Fruit fly (Drosophila melanogaster) Kc167 (cell line): ENCODE data around the gene HP1c.

Experiments
- Myc ChIP-seq: fragments of >200 bp; optimal IDR thresholded peaks from 2 replicates; lab custom pipeline; 2017; ENCODE audit warnings: missing external identifiers
- Sin3A ChIP-seq: fragments of >200 bp; optimal IDR thresholded peaks from 2 replicates; lab custom pipeline; 2018; ENCODE audit warnings: missing external identifiers
- h ChIP-seq: fragments of >200 bp; optimal IDR thresholded peaks from 3 replicates; lab custom pipeline; 2018; ENCODE audit warnings: missing external identifiers
- insv ChIP-seq: fragments of >200 bp; optimal IDR thresholded peaks from 3 replicates; lab custom pipeline; 2018; ENCODE audit warnings: missing external identifiers
- psq ChIP-seq: fragments of >200 bp; optimal IDR thresholded peaks from 2 replicates; lab custom pipeline; 2017; ENCODE audit warnings: missing external identifiers
- ttk ChIP-seq: sonication (Bioruptor generic); optimal IDR thresholded peaks from 2 replicates; lab custom pipeline; 2017; ENCODE audit warnings: missing external identifiers

dm6 chr3R:22755187-22755777 lies 9.9 kb downstream of the HP1c start:
- no peak for TF ChIP-seq Sin3A
- TF ChIP-seq h: no peak
- no peak for TF ChIP-seq Myc (lab: Kevin White, UChicago)
- TF ChIP-seq insv (lab: Kevin White, UChicago): no peak
- TF ChIP-seq psq: no peak
- no peak for TF ChIP-seq ttk
